Worm (Caenorhabditis elegans): ENCODE measurements around the gene C07G2.5.

The C07G2.5 gene

DNA sequence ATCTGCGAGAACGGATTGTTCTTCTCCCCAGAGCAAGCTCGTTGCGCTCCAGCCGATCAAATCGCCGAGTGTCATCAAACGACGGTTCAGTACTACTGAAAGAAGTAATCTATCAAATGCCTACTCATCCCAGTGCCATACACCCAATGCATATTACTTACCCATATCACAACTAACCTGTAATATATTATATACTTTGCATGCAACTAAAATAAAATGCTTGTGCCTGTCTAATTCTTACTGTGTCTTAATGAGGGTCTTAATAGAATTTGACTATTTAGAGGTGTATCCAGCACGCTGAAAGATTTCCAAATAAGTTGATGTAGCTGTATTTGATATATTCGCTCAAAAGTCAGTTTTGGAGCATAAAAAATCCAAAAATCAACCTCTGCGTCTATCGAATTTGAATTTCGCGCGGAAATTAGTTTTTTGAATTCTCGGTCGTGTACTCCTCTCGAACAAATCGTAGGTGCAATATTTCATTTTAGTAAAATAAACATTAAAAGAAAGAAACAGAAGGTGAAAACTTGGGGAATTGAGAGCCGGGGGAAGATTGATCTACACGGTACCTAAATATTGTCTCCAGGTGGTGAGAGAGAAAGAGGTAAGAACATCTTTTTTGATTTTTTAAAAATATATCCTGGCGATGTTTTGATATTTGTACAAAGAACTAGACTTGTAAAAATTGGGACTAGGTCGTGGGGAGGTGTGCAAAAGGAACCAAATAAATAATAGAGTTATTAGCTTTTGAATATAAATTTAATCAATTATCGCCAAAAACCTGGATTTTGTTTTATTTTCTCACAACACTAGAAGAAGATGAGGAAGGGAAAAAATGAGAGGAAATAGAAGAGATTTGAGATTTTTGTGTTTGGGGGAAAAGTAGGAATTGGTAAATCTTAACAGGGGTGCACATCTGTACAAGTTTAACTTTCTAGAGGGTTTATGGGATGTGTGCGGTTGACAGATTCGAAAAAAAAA, 7.4 kb downstream of the C07G2.5 start (continued):
- 0 out of 2 replicates have a peak, but pooled peaks have one; percentile 34 for TF ChIP-seq ceh-58 (GFP tag; IDR thresholded peaks at IDR 0.05)
- TF ChIP-seq F49E8.2 (tag; optimal IDR thresholded peaks at IDR 0.05; ENCODE audit: insufficient read depth) = peak; percentile 74
- TF ChIP-seq nhr-80 (tag; optimal IDR thresholded peaks at IDR 0.05) = no peak
- peak; percentile 58 for TF ChIP-seq zim-3 (tag; optimal IDR thresholded peaks at IDR 0.05)
- no peak for TF ChIP-seq sptf-2 (GFP tag; optimal IDR thresholded peaks at IDR 0.05)
- peak; percentile 17 to 37 (median 25) for TF ChIP-seq lin-35 (GFP tag; optimal IDR thresholded peaks at IDR 0.05)
- TF ChIP-seq ceh-100 (GFP tag; IDR thresholded peaks at IDR 0.05) = no peak; the same call in none of the 2 replicates
- no peak for TF ChIP-seq zfh-2 (GFP tag; conservative IDR thresholded peaks at IDR 0.05)
- TF ChIP-seq F57C9.4 (tag; optimal IDR thresholded peaks at IDR 0.05) = no peak
- peak; percentile 59 for TF ChIP-seq efl-1 (GFP tag; optimal IDR thresholded peaks at IDR 0.05)
- peak; percentile 52 for TF ChIP-seq let-526 (GFP tag; IDR thresholded peaks at IDR 0.05)
- no peak for TF ChIP-seq nfya-2 (GFP tag; IDR thresholded peaks at IDR 0.05)
- TF ChIP-seq xnd-1 (tag; optimal IDR thresholded peaks at IDR 0.05) = peak; percentile 63
- no peak for TF ChIP-seq C06A6.2 (GFP tag; conservative IDR thresholded peaks at IDR 0.05)
- TF ChIP-seq madf-10 (tag; optimal IDR thresholded peaks at IDR 0.05) = peak; percentile 28
- TF ChIP-seq F55B11.4 (tag; optimal IDR thresholded peaks at IDR 0.05; ENCODE audit: borderline replicate concordance, insufficient read depth) = no peak
- TF ChIP-seq pbrm-1 (GFP tag; IDR thresholded peaks at IDR 0.05) = no peak
- peak; percentile 53 for TF ChIP-seq hmg-1.2 (GFP tag; IDR thresholded peaks at IDR 0.05)
- TF ChIP-seq nhr-179 (tag; optimal IDR thresholded peaks at IDR 0.05) = peak; percentile 57
- no peak for TF ChIP-seq rpc-1 (optimal IDR thresholded peaks at IDR 0.05)
- TF ChIP-seq rpc-1 (tag; optimal IDR thresholded peaks at IDR 0.05) = no peak
- TF ChIP-seq sdz-38 (tag; optimal IDR thresholded peaks at IDR 0.05) = no peak
- peak; percentile 94 for TF ChIP-seq dpff-1 (tag; optimal IDR thresholded peaks at IDR 0.05)
- TF ChIP-seq F22D6.2 (tag; optimal IDR thresholded peaks at IDR 0.05) = no peak
- peak; percentile 9; the same call in 1 of the 2 replicates for TF ChIP-seq cebp-2 (GFP tag; IDR thresholded peaks at IDR 0.05)
- TF ChIP-seq hlh-12 (tag; optimal IDR thresholded peaks at IDR 0.05) = no peak
- 0 out of 2 replicates have a peak, but pooled peaks have one; percentile 13 for TF ChIP-seq nhr-120 (GFP tag; IDR thresholded peaks at IDR 0.05)
- TF ChIP-seq unc-62 (GFP tag; optimal IDR thresholded peaks at IDR 0.05) = no peak
- TF ChIP-seq lin-26 (GFP tag; IDR thresholded peaks at IDR 0.05) = no peak
- peak; percentile 75 for TF ChIP-seq Y56A3A.18 (GFP tag; IDR thresholded peaks at IDR 0.05)
- TF ChIP-seq B0336.3 (GFP tag; IDR thresholded peaks at IDR 0.05) = peak; percentile 95
- TF ChIP-seq die-1 (tag; optimal IDR thresholded peaks at IDR 0.05) = peak; percentile 49
- 0 out of 2 replicates have a peak, but pooled peaks have one; percentile 7 for TF ChIP-seq egl-44 (GFP tag; IDR thresholded peaks at IDR 0.05)
- TF ChIP-seq Y67H2A.10 (GFP tag; conservative IDR thresholded peaks at IDR 0.05) = no peak
- peak; percentile 67 for TF ChIP-seq fkh-3 (tag; optimal IDR thresholded peaks at IDR 0.05)
- peak; percentile 17 for TF ChIP-seq ama-1 (optimal IDR thresholded peaks at IDR 0.05)
- peak; percentile 18 to 39 for TF ChIP-seq ama-1 (GFP tag; optimal IDR thresholded peaks at IDR 0.05)
- TF ChIP-seq F57A8.1 (GFP tag; optimal IDR thresholded peaks at IDR 0.05) = no peak
- peak; percentile 82 for TF ChIP-seq lin-54 (GFP tag; optimal IDR thresholded peaks at IDR 0.05)
- peak; percentile 57 for TF ChIP-seq ceh-91 (GFP tag; IDR thresholded peaks at IDR 0.05)
- no peak for TF ChIP-seq F39B2.1 (GFP tag; IDR thresholded peaks at IDR 0.05)
- TF ChIP-seq dpl-1 (GFP tag; optimal IDR thresholded peaks at IDR 0.05) = peak; percentile 54
- peak; percentile 78; the same call in 1 of the 2 replicates for TF ChIP-seq D2030.7 (GFP tag; IDR thresholded peaks at IDR 0.05)
- peak; percentile 79 for TF ChIP-seq attf-6 (GFP tag; IDR thresholded peaks at IDR 0.05)
- no peak for TF ChIP-seq B0019.2 (GFP tag; conservative IDR thresholded peaks at IDR 0.05)
- TF ChIP-seq madf-8 (GFP tag; conservative IDR thresholded peaks at IDR 0.05) = no peak; the same call in 1 of the 2 replicates
- TF ChIP-seq ccch-3 (GFP tag; optimal IDR thresholded peaks at IDR 0.05) = no peak
- TF ChIP-seq repo-1 (tag; optimal IDR thresholded peaks at IDR 0.05) = peak; percentile 95
